Worm (Caenorhabditis elegans) whole organism, L4/young adult: Measurements from ENCODE around the gene F52C6.3.
"Not testable (repeated sequence)": the region's sequence is repeated elsewhere in the genome, so short reads cannot be mapped to it uniquely, and the experiment has no call there.

Source experiments
- W03F9.2 ChIP-seq: fragments of 150-350 bp; optimal IDR thresholded peaks from 2 replicates; lab custom pipeline; 2014; ENCODE audit warnings: missing biosample characterization, missing genetic modification characterization
- dao-5 ChIP-seq: sonication (generic microtip); optimal IDR thresholded peaks from 2 replicates; lab custom pipeline; 2016; ENCODE audit warnings: missing genotype, missing genetic modification characterization, moderate library complexity, missing compliant biosample characterization
- him-1 ChIP-seq: sonication (generic microtip); optimal IDR thresholded peaks from 2 replicates; lab custom pipeline; 2016; ENCODE audit warnings: missing genotype, missing genetic modification reagents, missing genetic modification characterization, missing compliant biosample characterization

F52C6.3 gene

ce11 chrII:1905104-1905503, 19.5 kb upstream of the F52C6.3 start, which contains the start of gene math-22:
TSS of gene math-22 (plus strand) at chrII:1905404.
- TF ChIP-seq him-1 (tag; lab: Kevin White, UChicago) (no peak), dao-5 (tag; lab: Kevin White, UChicago) (no peak), W03F9.2 (tag; lab: Kevin White, UChicago) (no peak)

ce11 chrII:1912741-1913140, 11.8 kb upstream of the F52C6.3 start, which contains the start of gene math-31:
TSS of gene math-31 (minus strand) at chrII:1912841.
- TF ChIP-seq W03F9.2 (tag; lab: Kevin White, UChicago) (no peak), him-1 (tag; lab: Kevin White, UChicago) (no peak), dao-5 (tag; lab: Kevin White, UChicago) (no peak)

ce11 chrII:1917862-1918261, 6.7 kb upstream of the F52C6.3 start, which contains the start of gene bath-4:
TSS of gene bath-4 (minus strand) at chrII:1917962.
- TF ChIP-seq W03F9.2 (tag; lab: Kevin White, UChicago) (no peak), him-1 (tag; lab: Kevin White, UChicago) (no peak), dao-5 (tag; lab: Kevin White, UChicago) (no peak)

ce11 chrII:1921018-1921417, 3.5 kb upstream of the F52C6.3 start, which contains the start of gene bath-7:
TSS of gene bath-7 (minus strand) at chrII:1921118.
- TF ChIP-seq W03F9.2 (tag; lab: Kevin White, UChicago) (no peak), dao-5 (tag; lab: Kevin White, UChicago) (no peak), him-1 (tag; lab: Kevin White, UChicago) (no peak)

- TF ChIP-seq W03F9.2 (tag; lab: Kevin White, UChicago): no peak
- TF ChIP-seq dao-5 (tag; lab: Kevin White, UChicago): no peak
- TF ChIP-seq him-1 (tag; lab: Kevin White, UChicago): no peak
Measured at ce11 chrII:1922665-1923187, 1.8 kb upstream of the F52C6.3 start, which contains the start of the genes bath-2 and F52C6.4. TSS of gene bath-2 (minus strand) at chrII:1922765. TSS of gene F52C6.4 (plus strand) at chrII:1923137.

ce11 chrII:1926162-1926561, 1.6 kb downstream of the F52C6.3 start, which contains the start of gene F52C6.2:
TSS of gene F52C6.2 (plus strand) at chrII:1926462.
- TF ChIP-seq dao-5 (tag; lab: Kevin White, UChicago): no peak
- TF ChIP-seq him-1 (tag; lab: Kevin White, UChicago): no peak
- TF ChIP-seq W03F9.2 (tag; lab: Kevin White, UChicago): no peak

- TF ChIP-seq W03F9.2 (tag; lab: Kevin White, UChicago) (no peak), dao-5 (tag; lab: Kevin White, UChicago) (no peak), him-1 (tag; lab: Kevin White, UChicago) (no peak)
Measured at ce11 chrII:1928578-1928977, 4.0 kb downstream of the F52C6.3 start.

- TF ChIP-seq W03F9.2 (tag; lab: Kevin White, UChicago) (no peak), him-1 (tag; lab: Kevin White, UChicago) (no peak), dao-5 (tag; lab: Kevin White, UChicago) (no peak)
Measured at ce11 chrII:1939652-1940051, 15.1 kb downstream of the F52C6.3 start, which contains the start of gene ZK250.13. TSS of gene ZK250.13 (minus strand) at chrII:1939752.

- TF ChIP-seq him-1 (tag; lab: Kevin White, UChicago) (no peak), dao-5 (tag; lab: Kevin White, UChicago) (no peak), W03F9.2 (tag; lab: Kevin White, UChicago) (no peak)
Measured at ce11 chrII:1945093-1945492, 20.5 kb downstream of the F52C6.3 start, which contains the start of gene ZK250.14. TSS of gene ZK250.14 (minus strand) at chrII:1945193.

ce11 chrII:1946427-1946826, 21.9 kb downstream of the F52C6.3 start, which contains the start of gene math-48:
TSS of gene math-48 (minus strand) at chrII:1946527.
- TF ChIP-seq him-1 (tag; lab: Kevin White, UChicago) (no peak), W03F9.2 (tag; lab: Kevin White, UChicago) (no peak), dao-5 (tag; lab: Kevin White, UChicago) (no peak)

ce11 chrII:1948393-1948792, 23.8 kb downstream of the F52C6.3 start, which contains the start of gene ZK250.2:
TSS of gene ZK250.2 (plus strand) at chrII:1948693.
- TF ChIP-seq him-1, dao-5, W03F9.2 (tag; lab: Kevin White, UChicago): not testable (repeated sequence)

ce11 chrII:1949119-1949518, 24.6 kb downstream of the F52C6.3 start:
- TF ChIP-seq dao-5 (tag; lab: Kevin White, UChicago) (no peak), W03F9.2 (tag; lab: Kevin White, UChicago) (no peak), him-1 (tag; lab: Kevin White, UChicago) (no peak)

ce11 chrII:1955568-1955967, 31.0 kb downstream of the F52C6.3 start, which contains the start of gene math-49:
TSS of gene math-49 (minus strand) at chrII:1955668.
- TF ChIP-seq W03F9.2, dao-5, him-1 (tag; lab: Kevin White, UChicago): not testable (repeated sequence)
